Fruit fly (Drosophila melanogaster) whole organism, embryonic: Measurements from ENCODE around the gene CG17660.

Experiments
- CG10209 ChIP-seq: fragments of 200-800 bp; sonication (Bioruptor generic); optimal IDR thresholded peaks from 3 replicates; lab custom pipeline; 2017; ENCODE audit warnings: missing biosample characterization, mild to moderate bottlenecking, missing genetic modification characterization, missing genetic modification reagents
- CG11093 ChIP-seq: fragments of 200-800 bp; sonication (Bioruptor generic); IDR thresholded peaks from 3 replicates; pipeline ENCODE4 v1.3.6; 2022; ENCODE audit warnings: missing biosample characterization, missing genetic modification characterization
- CG11695 ChIP-seq: fragments of 200-800 bp; sonication (Bioruptor generic); IDR thresholded peaks from 3 replicates; pipeline ENCODE4 v1.3.6; 2022; ENCODE audit warnings: missing biosample characterization, missing genetic modification characterization
- CG12155 ChIP-seq: fragments of 200-800 bp; sonication (Bioruptor generic); optimal IDR thresholded peaks from 3 replicates; lab custom pipeline; 2016; ENCODE audit warnings: missing biosample characterization, missing genetic modification characterization
- CG12236 ChIP-seq: fragments of 200-800 bp; sonication (Bioruptor generic); optimal IDR thresholded peaks from 2 replicates; lab custom pipeline; 2016; ENCODE audit warnings: missing biosample characterization, missing genetic modification characterization
- CG13123 ChIP-seq: fragments of 200-800 bp; sonication (Bioruptor generic); optimal IDR thresholded peaks from 2 replicates; lab custom pipeline; 2016; ENCODE audit warnings: missing biosample characterization, missing genetic modification characterization
- CG15011 ChIP-seq: fragments of 200-800 bp; sonication (Bioruptor generic); optimal IDR thresholded peaks from 3 replicates; lab custom pipeline; 2018; ENCODE audit warnings: missing biosample characterization, mild to moderate bottlenecking, missing genetic modification characterization
- CG15696 ChIP-seq: fragments of 200-800 bp; sonication (Bioruptor generic); optimal IDR thresholded peaks from 2 replicates; lab custom pipeline; 2019; ENCODE audit warnings: missing biosample characterization, mild to moderate bottlenecking, missing genetic modification characterization, moderate library complexity
- CG17328 ChIP-seq: fragments of 200-800 bp; sonication (Bioruptor generic); IDR thresholded peaks from 2 replicates; pipeline ENCODE4 v1.3.6; 2022; ENCODE audit warnings: missing biosample characterization, missing genetic modification characterization
- CG17612 ChIP-seq: fragments of 200-800 bp; sonication (Bioruptor generic); IDR thresholded peaks from 2 replicates; pipeline ENCODE4 v1.3.6; 2022; ENCODE audit warnings: missing biosample characterization, missing genetic modification characterization
- CG17802 ChIP-seq: fragments of 200-800 bp; sonication (Bioruptor generic); optimal IDR thresholded peaks from 2 replicates; lab custom pipeline; 2018; ENCODE audit warnings: missing biosample characterization, mild to moderate bottlenecking, missing genetic modification characterization, moderate library complexity
- CG2116 ChIP-seq: fragments of 200-800 bp; sonication (Bioruptor generic); optimal IDR thresholded peaks from 3 replicates; lab custom pipeline; 2018; ENCODE audit warnings: missing biosample characterization, mild to moderate bottlenecking, missing genetic modification characterization
- CG34376 ChIP-seq: fragments of 200-800 bp; sonication (Bioruptor generic); optimal IDR thresholded peaks from 2 replicates; lab custom pipeline; 2018; ENCODE audit warnings: missing biosample characterization, mild to moderate bottlenecking, missing genetic modification characterization
- CG8089 ChIP-seq: fragments of 200-800 bp; sonication (Bioruptor generic); optimal IDR thresholded peaks from 3 replicates; lab custom pipeline; 2016; ENCODE audit warnings: missing biosample characterization, missing genetic modification characterization
- CG8478 ChIP-seq: fragments of >200 bp; optimal IDR thresholded peaks from 2 replicates; lab custom pipeline; 2018
- CG8924 ChIP-seq: fragments of 200-800 bp; optimal IDR thresholded peaks from 3 replicates; lab custom pipeline; 2019; ENCODE audit warnings: missing biosample characterization, mild to moderate bottlenecking, missing genetic modification characterization, moderate library complexity
- CG8944 ChIP-seq: fragments of 200-800 bp; sonication (Bioruptor generic); optimal IDR thresholded peaks from 3 replicates; lab custom pipeline; 2016; ENCODE audit warnings: missing biosample characterization, missing genetic modification characterization
- CG9932 ChIP-seq: fragments of 200-800 bp; sonication (Bioruptor generic); IDR thresholded peaks from 2 replicates; pipeline ENCODE4 v1.3.6; 2022; ENCODE audit warnings: missing biosample characterization, missing genetic modification characterization
- CrebB ChIP-seq: fragments of 200-800 bp; sonication (Bioruptor generic); optimal IDR thresholded peaks from 3 replicates; lab custom pipeline; 2018; ENCODE audit warnings: missing biosample characterization, mild to moderate bottlenecking, missing genetic modification characterization
- D ChIP-seq, 2 experiments: fragments of 200-800 bp in 1 of 2; fragments of >200 bp in 1 of 2; sonication (Bioruptor generic) in 1 of 2; optimal IDR thresholded peaks; 2 replicates in 1 of 2; 3 replicates in 1 of 2; lab custom pipeline; 2017; ENCODE audit warnings: mild to moderate bottlenecking in 1 of 2, missing biosample characterization in 1 of 2, missing genetic modification characterization in 1 of 2, missing genetic modification reagents in 1 of 2
- Dad ChIP-seq: fragments of 200-800 bp; sonication (Bioruptor generic); optimal IDR thresholded peaks from 3 replicates; lab custom pipeline; 2016; ENCODE audit warnings: missing biosample characterization, missing genetic modification characterization
- Drgx ChIP-seq: fragments of 200-800 bp; sonication (Bioruptor generic); IDR thresholded peaks from 2 replicates; pipeline ENCODE4 v1.3.6; 2022; ENCODE audit warnings: missing biosample characterization, missing genetic modification characterization
- Hmr ChIP-seq: fragments of 200-800 bp; sonication (Bioruptor generic); optimal IDR thresholded peaks from 3 replicates; lab custom pipeline; 2017; ENCODE audit warnings: mild to moderate bottlenecking, missing biosample characterization, missing genetic modification reagents, missing genetic modification characterization
- Kr ChIP-seq: fragments of 200-800 bp; sonication (Bioruptor generic); optimal IDR thresholded peaks from 2 replicates; lab custom pipeline; 2017; ENCODE audit warnings: missing biosample characterization, mild to moderate bottlenecking, missing genetic modification characterization
- Max ChIP-seq: fragments of 200-800 bp; sonication (Bioruptor generic); optimal IDR thresholded peaks from 2 replicates; lab custom pipeline; 2016; ENCODE audit warnings: missing biosample characterization, mild to moderate bottlenecking, missing genetic modification characterization
- Mrtf ChIP-seq: fragments of 200-800 bp; sonication (Bioruptor generic); IDR thresholded peaks from 3 replicates; pipeline ENCODE4 v1.3.6; 2022; ENCODE audit warnings: missing biosample characterization, missing genetic modification characterization
- Nf-YA ChIP-seq: fragments of 200-800 bp; sonication (Bioruptor generic); IDR thresholded peaks from 2 replicates; pipeline ENCODE4 v1.3.6; 2022; ENCODE audit warnings: missing biosample characterization, missing genetic modification characterization
- Oli ChIP-seq: fragments of 200-800 bp; sonication (Bioruptor generic); optimal IDR thresholded peaks from 2 replicates; lab custom pipeline; 2018; ENCODE audit warnings: missing biosample characterization, mild to moderate bottlenecking, missing genetic modification characterization, moderate library complexity
- Opbp ChIP-seq: fragments of 200-800 bp; sonication (Bioruptor generic); IDR thresholded peaks from 3 replicates; pipeline ENCODE4 v1.3.6; 2022; ENCODE audit warnings: missing biosample characterization, missing genetic modification characterization; ENCODE audit not compliant: partially characterized antibody
- Pdp1 ChIP-seq, 2 experiments: fragments of 200-800 bp; sonication (Bioruptor generic); optimal IDR thresholded peaks; 3 replicates each; lab custom pipeline; 2016; ENCODE audit warnings: missing biosample characterization in 2 of 2, missing genetic modification characterization in 2 of 2, mild to moderate bottlenecking in 1 of 2, moderate library complexity in 1 of 2
- Ravus ChIP-seq: fragments of 200-800 bp; sonication (Bioruptor generic); IDR thresholded peaks from 2 replicates; pipeline ENCODE4 v1.3.6; 2022; ENCODE audit warnings: missing biosample characterization, missing genetic modification characterization
- Rx ChIP-seq: fragments of 200-800 bp; sonication (Bioruptor generic); IDR thresholded peaks from 2 replicates; pipeline ENCODE4 v1.3.6; 2022; ENCODE audit warnings: missing biosample characterization, missing genetic modification characterization
- Scr ChIP-seq: fragments of 200-800 bp; sonication (Bioruptor generic); IDR thresholded peaks from 2 replicates; pipeline ENCODE4 v1.3.6; 2022; ENCODE audit warnings: missing biosample characterization, missing genetic modification characterization; ENCODE audit not compliant: partially characterized antibody
- Tbp ChIP-seq: fragments of >200 bp; optimal IDR thresholded peaks from 2 replicates; lab custom pipeline; 2018; ENCODE audit warnings: missing biosample characterization, missing genetic modification characterization
- Usf ChIP-seq: fragments of 200-800 bp; sonication (Bioruptor generic); optimal IDR thresholded peaks from 2 replicates; lab custom pipeline; 2017; ENCODE audit warnings: missing genotype, missing biosample characterization, missing genetic modification characterization
- YL-1 ChIP-seq: fragments of 200-800 bp; sonication (Bioruptor generic); optimal IDR thresholded peaks from 3 replicates; lab custom pipeline; 2017; ENCODE audit warnings: missing biosample characterization, mild to moderate bottlenecking, missing genetic modification characterization
- bcd ChIP-seq: fragments of 200-800 bp; sonication (Bioruptor generic); optimal IDR thresholded peaks from 2 replicates; lab custom pipeline; 2017; ENCODE audit warnings: missing biosample characterization, mild to moderate bottlenecking, missing genetic modification characterization
- bigmax ChIP-seq: fragments of 200-800 bp; sonication (Bioruptor generic); optimal IDR thresholded peaks from 2 replicates; lab custom pipeline; 2018; ENCODE audit warnings: missing biosample characterization, mild to moderate bottlenecking, missing genetic modification characterization
- btn ChIP-seq: fragments of 200-800 bp; sonication (Bioruptor generic); optimal IDR thresholded peaks from 2 replicates; lab custom pipeline; 2016; ENCODE audit warnings: missing biosample characterization, missing genetic modification characterization
- chif ChIP-seq, 2 experiments: fragments of 200-800 bp; sonication (Bioruptor generic); optimal IDR thresholded peaks; 3 replicates each; lab custom pipeline; 2016; ENCODE audit warnings: missing biosample characterization in 2 of 2, missing genetic modification characterization in 2 of 2
- dm ChIP-seq: fragments of 200-800 bp; sonication (Bioruptor generic); optimal IDR thresholded peaks from 3 replicates; lab custom pipeline; 2016; ENCODE audit warnings: missing biosample characterization, missing genetic modification characterization
- fd3F ChIP-seq: fragments of 200-800 bp; sonication (Bioruptor generic); optimal IDR thresholded peaks from 2 replicates; lab custom pipeline; 2018; ENCODE audit warnings: missing biosample characterization, mild to moderate bottlenecking, missing genetic modification characterization, moderate library complexity
- fd96Cb ChIP-seq: fragments of 200-800 bp; sonication (Bioruptor generic); optimal IDR thresholded peaks from 2 replicates; lab custom pipeline; 2018; ENCODE audit warnings: missing biosample characterization, mild to moderate bottlenecking, missing genetic modification characterization, moderate library complexity
- hb ChIP-seq: fragments of 200-800 bp; sonication (Bioruptor generic); IDR thresholded peaks from 3 replicates; pipeline ENCODE4 v1.3.6; 2022; ENCODE audit warnings: missing biosample characterization, missing genetic modification characterization; ENCODE audit not compliant: partially characterized antibody
- maf-S ChIP-seq: fragments of 200-800 bp; sonication (Bioruptor generic); optimal IDR thresholded peaks from 2 replicates; lab custom pipeline; 2016; ENCODE audit warnings: missing biosample characterization, missing genetic modification characterization
- ro ChIP-seq: fragments of 200-800 bp; sonication (Bioruptor generic); IDR thresholded peaks from 2 replicates; pipeline ENCODE4 v1.3.6; 2022; ENCODE audit warnings: missing biosample characterization, missing genetic modification characterization
- sc ChIP-seq, 3 experiments: fragments of >200 bp in 2 of 3; fragments of 200-800 bp in 1 of 3; sonication (Bioruptor generic) in 1 of 3; optimal IDR thresholded peaks; 2 replicates in 2 of 3; 3 replicates in 1 of 3; lab custom pipeline; 2017; ENCODE audit warnings: mild to moderate bottlenecking in 1 of 3, missing biosample characterization in 1 of 3, missing genetic modification characterization in 1 of 3, missing genetic modification reagents in 1 of 3
- slbo ChIP-seq: fragments of 200-800 bp; sonication (Bioruptor generic); IDR thresholded peaks from 2 replicates; pipeline ENCODE4 v1.3.6; 2022; ENCODE audit warnings: missing biosample characterization, missing genetic modification characterization
- slou ChIP-seq: fragments of 200-800 bp; sonication (Bioruptor generic); optimal IDR thresholded peaks from 3 replicates; lab custom pipeline; 2016; ENCODE audit warnings: missing biosample characterization, missing genetic modification characterization
- tna ChIP-seq: fragments of 200-800 bp; sonication (Bioruptor generic); IDR thresholded peaks from 2 replicates; pipeline ENCODE4 v1.3.6; 2022; ENCODE audit warnings: missing biosample characterization, missing genetic modification characterization; ENCODE audit not compliant: partially characterized antibody
- zf30C ChIP-seq: fragments of 200-800 bp; sonication (Bioruptor generic); optimal IDR thresholded peaks from 3 replicates; lab custom pipeline; 2018; ENCODE audit warnings: missing biosample characterization, mild to moderate bottlenecking, missing genetic modification characterization

The CG17660 gene

DNA sequence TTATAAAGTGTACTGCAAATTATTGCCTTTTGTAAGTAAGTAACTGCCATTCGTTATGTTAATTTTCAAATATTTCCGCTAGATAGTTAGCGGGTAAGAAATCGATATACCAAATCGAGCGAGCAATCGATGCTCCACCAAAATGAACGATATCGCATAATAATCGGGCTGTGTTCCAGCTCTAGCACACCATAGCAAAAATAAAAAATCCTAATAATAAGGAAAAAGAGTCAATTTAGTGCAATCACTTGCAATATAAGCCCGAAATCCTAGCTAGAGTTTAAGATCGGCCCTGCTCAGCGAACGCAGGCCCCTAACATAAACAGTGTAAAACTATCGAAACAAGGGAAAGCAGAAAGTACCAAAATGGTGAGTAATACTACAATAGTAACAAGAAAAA, 5.5 kb downstream of the CG17660 start, which contains the start of gene cpb (continued):
- no peak for TF ChIP-seq bigmax (GFP tag; lab: Kevin White, UChicago)
- peak in 1 of 2 experiments; percentile 15 for TF ChIP-seq Pdp1 (GFP tag; optimal IDR thresholded peaks at IDR 0.05; lab: Kevin White, UChicago)
- TF ChIP-seq Oli (tag; lab: Kevin White, UChicago), result no peak
- TF ChIP-seq slou (GFP tag; lab: Kevin White, UChicago), result no peak
- no peak for TF ChIP-seq CG17802 (tag; lab: Kevin White, UChicago)
- no peak for TF ChIP-seq Tbp (GFP tag; lab: Kevin White, UChicago)
- no peak for TF ChIP-seq Max (GFP tag; lab: Kevin White, UChicago)
- TF ChIP-seq chif (GFP tag; optimal IDR thresholded peaks at IDR 0.05; lab: Kevin White, UChicago), result no peak
- no peak for TF ChIP-seq CG11093 (GFP tag; lab: Robert Waterston, UW)
- no peak for TF ChIP-seq CG12236 (GFP tag; lab: Kevin White, UChicago)
- no peak for TF ChIP-seq CG17612
- TF ChIP-seq CG8478 (lab: Kevin White, UChicago), result no peak
- no peak for TF ChIP-seq btn
- TF ChIP-seq CG11695 (GFP tag; lab: Robert Waterston, UW), result no peak
- no peak for TF ChIP-seq Hmr (GFP tag; lab: Kevin White, UChicago)
- no peak for TF ChIP-seq CG10209 (GFP tag; lab: Kevin White, UChicago)
- TF ChIP-seq fd3F (GFP tag; lab: Kevin White, UChicago), result no peak
- TF ChIP-seq CG12155 (GFP tag; lab: Kevin White, UChicago), result no peak
- no peak for TF ChIP-seq CG17328 (GFP tag; lab: Robert Waterston, UW)
- TF ChIP-seq CG34376, result no peak
- no peak for TF ChIP-seq zf30C (GFP tag; lab: Kevin White, UChicago)
- TF ChIP-seq CG9932 (GFP tag; lab: Robert Waterston, UW), result no peak
- no peak for TF ChIP-seq CG13123
- no peak for TF ChIP-seq CG15696
- no peak for TF ChIP-seq Ravus
- TF ChIP-seq Rx, result no peak
- no peak for TF ChIP-seq CG15011
- TF ChIP-seq Drgx (GFP tag; lab: Robert Waterston, UW), result no peak
- no peak for TF ChIP-seq fd96Cb
- TF ChIP-seq CrebB (tag; lab: Kevin White, UChicago), result no peak
- TF ChIP-seq Nf-YA (GFP tag; lab: Robert Waterston, UW), result no peak
- TF ChIP-seq slbo (GFP tag; lab: Robert Waterston, UW), result no peak
- TF ChIP-seq D (optimal IDR thresholded peaks at IDR 0.05; lab: Kevin White, UChicago), result no peak
- no peak for TF ChIP-seq D (GFP tag; optimal IDR thresholded peaks at IDR 0.05; lab: Kevin White, UChicago)
- no peak for TF ChIP-seq sc (optimal IDR thresholded peaks at IDR 0.05; lab: Kevin White, UChicago)
- no peak for TF ChIP-seq sc (GFP tag; optimal IDR thresholded peaks at IDR 0.05; lab: Kevin White, UChicago)
- peak; percentile 56 for TF ChIP-seq YL-1
- peak; percentile 78 for TF ChIP-seq CG2116 (GFP tag; lab: Kevin White, UChicago)
- peak; percentile 88 for TF ChIP-seq Scr (GFP tag; lab: Robert Waterston, UW)
- TF ChIP-seq CG8944 (GFP tag; lab: Kevin White, UChicago), result no peak
- no peak for TF ChIP-seq Dad (GFP tag; lab: Kevin White, UChicago)
- no peak for TF ChIP-seq bcd (GFP tag; lab: Kevin White, UChicago)
- peak; percentile 89 for TF ChIP-seq hb (GFP tag; lab: Robert Waterston, UW)
- peak; percentile 93 for TF ChIP-seq Opbp (GFP tag; lab: Robert Waterston, UW)
- no peak for TF ChIP-seq dm (GFP tag; lab: Kevin White, UChicago)
- no peak for TF ChIP-seq maf-S (GFP tag; lab: Kevin White, UChicago)
- TF ChIP-seq Usf (GFP tag; lab: Kevin White, UChicago), result no peak
- TF ChIP-seq CG8924, result no peak
- TF ChIP-seq tna (GFP tag; lab: Robert Waterston, UW), result peak; percentile 91
- TF ChIP-seq Kr (GFP tag; lab: Kevin White, UChicago), result no peak
- TF ChIP-seq Mrtf, result no peak
- no peak for TF ChIP-seq ro (GFP tag; lab: Robert Waterston, UW)
- no peak for TF ChIP-seq CG8089 (GFP tag; lab: Kevin White, UChicago)
